Fruit fly (Drosophila melanogaster) whole organism: ENCODE measurements around the gene Agpat4.

Experiments
- CG8478 ChIP-seq: fragments of >200 bp; optimal IDR thresholded peaks from 2 replicates; lab custom pipeline; 2018; ENCODE audit warnings: inconsistent platforms
- Dll ChIP-seq: fragments of >200 bp; optimal IDR thresholded peaks from 2 replicates; lab custom pipeline; 2017
- EcR ChIP-seq, 2 experiments: fragments of >200 bp; optimal IDR thresholded peaks; 2 replicates each; lab custom pipeline; 2017; ENCODE audit warnings: missing biosample characterization in 2 of 2, missing genetic modification characterization in 2 of 2, missing genetic modification reagents in 2 of 2
- pan ChIP-seq: fragments of >200 bp; optimal IDR thresholded peaks from 2 replicates; lab custom pipeline; 2017
- psq ChIP-seq: fragments of >200 bp; optimal IDR thresholded peaks from 2 replicates; lab custom pipeline; 2017
- usp ChIP-seq: fragments of >200 bp; optimal IDR thresholded peaks from 2 replicates; lab custom pipeline; 2017; ENCODE audit warnings: missing biosample characterization, missing genetic modification characterization, mixed read lengths

Agpat4 gene

dm6 chr3L:16339463-16339862 is 41.9 kb downstream of the Agpat4 start:
- TF ChIP-seq usp (GFP tag; lab: Kevin White, UChicago) = no peak
- no peak for TF ChIP-seq EcR (GFP tag; optimal IDR thresholded peaks at IDR 0.05; lab: Kevin White, UChicago)
- no peak for TF ChIP-seq Dll (lab: Kevin White, UChicago)
- no peak for TF ChIP-seq CG8478
- TF ChIP-seq pan = no peak
- TF ChIP-seq psq (lab: Kevin White, UChicago) = no peak

DNA sequence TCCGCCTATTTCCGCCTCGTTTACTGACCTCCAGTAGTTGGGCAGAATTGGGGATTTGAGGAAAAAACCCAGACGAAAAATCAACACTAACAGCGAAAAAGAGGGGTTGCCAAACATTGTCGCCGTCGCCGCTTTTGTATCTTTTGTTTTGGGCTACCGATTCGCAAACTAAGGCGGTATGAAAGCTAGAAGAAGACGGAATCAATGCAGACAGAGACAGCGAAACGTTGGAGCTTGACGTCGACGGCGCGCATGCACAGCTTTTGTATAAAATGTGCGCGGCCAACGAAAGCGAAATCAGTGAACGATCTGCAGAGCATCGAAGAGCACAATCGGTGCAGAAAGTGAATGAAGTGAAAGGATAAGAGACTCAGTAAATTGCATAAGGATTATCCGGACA is 42.7 kb downstream of the Agpat4 start, which contains the start of gene CG4998:
Gene CG4998, plus strand, starts transcription at position 301 of the 400 bp plus-strand sequence.
- no peak for TF ChIP-seq CG8478

- no peak for TF ChIP-seq EcR (GFP tag; optimal IDR thresholded peaks at IDR 0.05; lab: Kevin White, UChicago)
- no peak for TF ChIP-seq CG8478
- no peak for TF ChIP-seq psq (lab: Kevin White, UChicago)
These were observed 43.6 kb downstream of the Agpat4 start for dm6 chr3L:16337739-16338138.

DNA sequence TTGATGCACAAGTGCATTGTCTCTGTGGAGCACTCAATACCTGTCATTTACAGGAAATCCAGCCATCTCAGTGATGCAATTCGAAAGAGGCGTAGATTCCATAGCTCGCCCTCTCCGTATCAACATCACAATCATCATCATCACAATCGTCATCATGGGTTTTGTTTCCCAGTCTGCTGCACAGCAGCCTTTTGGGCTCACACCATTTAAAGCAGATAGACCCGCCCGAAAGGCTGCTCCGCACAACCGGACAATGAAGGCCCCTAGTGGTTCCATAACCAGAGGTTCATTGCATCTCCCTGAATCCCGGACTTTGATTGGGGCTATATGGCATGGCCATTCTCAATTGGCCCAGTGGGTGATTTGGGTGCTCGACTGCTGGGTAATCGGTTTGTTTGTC is 46.5 kb downstream of the Agpat4 start:
- no peak for TF ChIP-seq psq (lab: Kevin White, UChicago)
- TF ChIP-seq pan = no peak
- no peak for TF ChIP-seq CG8478
- no peak for TF ChIP-seq usp (GFP tag; lab: Kevin White, UChicago)
- TF ChIP-seq Dll (lab: Kevin White, UChicago) = no peak
- TF ChIP-seq EcR (GFP tag; optimal IDR thresholded peaks at IDR 0.05; lab: Kevin White, UChicago) = no peak

dm6 chr3L:16333013-16333412 is 48.4 kb downstream of the Agpat4 start, which contains the start of gene CG13056:
CG13056 (plus strand) TSS chr3L:16333313.
- TF ChIP-seq usp (GFP tag; lab: Kevin White, UChicago) (no peak), Dll (lab: Kevin White, UChicago) (no peak), psq (lab: Kevin White, UChicago) (no peak), EcR (GFP tag; optimal IDR thresholded peaks at IDR 0.05; lab: Kevin White, UChicago) (no peak), CG8478 (no peak), pan (no peak)

DNA sequence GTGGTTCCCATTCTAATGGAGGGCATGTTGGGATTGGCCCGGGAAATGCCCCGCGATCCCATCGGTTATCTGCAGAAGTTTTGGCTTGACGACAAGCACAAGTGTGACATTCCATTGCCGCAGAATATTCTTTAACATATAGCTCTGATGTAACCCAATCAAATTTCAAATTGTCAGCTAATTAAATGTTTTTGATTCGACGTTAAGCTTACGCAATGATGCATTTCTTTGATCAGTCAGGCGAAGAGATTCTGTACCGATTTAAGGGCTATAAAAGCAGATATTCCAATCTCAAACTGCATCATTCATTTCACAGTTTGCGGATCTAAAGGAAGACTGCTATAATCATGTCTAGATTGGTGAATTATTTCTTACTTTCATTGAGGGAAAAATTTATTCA is 49.7 kb downstream of the Agpat4 start, which contains the start of gene retinin:
Gene retinin, plus strand, starts transcription at position 301 of the 400 bp plus-strand sequence.
- TF ChIP-seq usp (GFP tag; lab: Kevin White, UChicago) (no peak), EcR (GFP tag; optimal IDR thresholded peaks at IDR 0.05; lab: Kevin White, UChicago) (no peak), CG8478 (no peak), psq (lab: Kevin White, UChicago) (no peak), Dll (lab: Kevin White, UChicago) (no peak), pan (no peak)

- TF ChIP-seq psq (lab: Kevin White, UChicago) (no peak), EcR (GFP tag; optimal IDR thresholded peaks at IDR 0.05; lab: Kevin White, UChicago) (no peak), pan (no peak)
These were observed 50.6 kb downstream of the Agpat4 start, which contains the start of gene CG33060 for dm6 chr3L:16330740-16331139. CG33060 (plus strand) TSS chr3L:16331040.

- TF ChIP-seq usp (GFP tag; lab: Kevin White, UChicago) (no peak), CG8478 (no peak), pan (no peak), Dll (lab: Kevin White, UChicago) (no peak), EcR (GFP tag; optimal IDR thresholded peaks at IDR 0.05; lab: Kevin White, UChicago) (no peak), psq (lab: Kevin White, UChicago) (no peak)
These were observed 51.9 kb downstream of the Agpat4 start, which contains the start of gene CG33061 for dm6 chr3L:16329495-16329894. CG33061 (plus strand) TSS chr3L:16329795.
